Fruit fly (Drosophila melanogaster): ENCODE data around the gene hh.

hh gene

DNA sequence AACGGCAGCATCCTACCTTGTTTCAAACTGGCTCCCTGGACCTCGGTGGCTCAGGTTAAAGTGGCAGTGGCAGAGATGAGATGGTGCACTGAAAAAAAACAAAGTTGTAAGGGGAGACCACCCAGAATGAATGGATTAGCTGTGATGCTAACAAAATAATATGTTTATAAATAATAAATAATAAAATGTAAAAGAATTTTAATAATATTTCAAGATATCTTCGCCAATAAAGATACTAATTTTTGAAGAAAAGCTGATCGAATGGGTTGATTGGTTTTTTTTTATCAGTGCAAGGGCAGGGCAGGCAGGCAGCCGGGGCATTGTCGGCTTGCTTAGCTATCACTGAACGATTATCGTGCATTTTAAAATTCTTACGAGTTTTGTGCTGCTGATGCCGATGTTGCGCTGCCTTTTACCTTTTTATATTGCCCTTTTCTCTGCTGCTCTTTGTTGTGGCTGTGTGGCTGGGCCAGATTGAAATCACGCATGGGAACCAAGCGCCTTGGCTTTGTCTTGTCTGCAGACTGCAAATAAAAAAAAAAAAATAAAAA lies 7.4 kb upstream of the hh start (continued):
- TF ChIP-seq ato (GFP tag; IDR thresholded peaks at IDR 0.05; ENCODE audit: partially characterized antibody) (no peak), peb (GFP tag; IDR thresholded peaks at IDR 0.05) (no peak), CG10654 (GFP tag; optimal IDR thresholded peaks at IDR 0.05) (no peak), Adf1 (GFP tag; IDR thresholded peaks at IDR 0.05) (no peak), Mes4 (GFP tag; optimal IDR thresholded peaks at IDR 0.05) (no peak), CG9437 (GFP tag; optimal IDR thresholded peaks at IDR 0.05) (no peak), C15 (GFP tag; IDR thresholded peaks at IDR 0.05) (no peak), kah (GFP tag; optimal IDR thresholded peaks at IDR 0.05) (no peak), emc (GFP tag; optimal IDR thresholded peaks at IDR 0.05) (no peak), amos (GFP tag; IDR thresholded peaks at IDR 0.05; ENCODE audit: partially characterized antibody) (no peak), Opbp (GFP tag; IDR thresholded peaks at IDR 0.05; ENCODE audit: partially characterized antibody) (no peak), zfh1 (GFP tag; IDR thresholded peaks at IDR 0.05) (0 out of 3 replicates have a peak, but pooled peaks have one; percentile 8), CG15514 (GFP tag; optimal IDR thresholded peaks at IDR 0.05) (no peak), CG12744 (GFP tag; optimal IDR thresholded peaks at IDR 0.05) (no peak), CG2712 (tag; optimal IDR thresholded peaks at IDR 0.05) (peak; percentile 73), CG18619 (GFP tag; optimal IDR thresholded peaks at IDR 0.05) (no peak), pzg (GFP tag; optimal IDR thresholded peaks at IDR 0.05) (no peak), bsh (GFP tag; optimal IDR thresholded peaks at IDR 0.05) (peak; percentile 62 to 65), CG8281 (tag; optimal IDR thresholded peaks at IDR 0.05) (no peak), CG10209 (GFP tag; optimal IDR thresholded peaks at IDR 0.05) (peak; percentile 28), tap (tag; optimal IDR thresholded peaks at IDR 0.05) (no peak), Nf-YC (tag; optimal IDR thresholded peaks at IDR 0.05) (no peak), CG12391 (tag; optimal IDR thresholded peaks at IDR 0.05) (peak; percentile 63), CG7556 (GFP tag; optimal IDR thresholded peaks at IDR 0.05) (peak; percentile 47), Ada2b (GFP tag; IDR thresholded peaks at IDR 0.05) (no peak), Lpt (GFP tag; optimal IDR thresholded peaks at IDR 0.05) (no peak), Hsf (GFP tag; optimal IDR thresholded peaks at IDR 0.05) (no peak), mam (GFP tag; optimal IDR thresholded peaks at IDR 0.05) (no peak), tx (GFP tag; optimal IDR thresholded peaks at IDR 0.05) (no peak), MBD-R2 (GFP tag; IDR thresholded peaks at IDR 0.05) (no peak), mld (GFP tag; IDR thresholded peaks at IDR 0.05; ENCODE audit: partially characterized antibody) (no peak), so (GFP tag; IDR thresholded peaks at IDR 0.05) (0 out of 3 replicates have a peak, but pooled peaks have one; percentile 20), CG2875 (GFP tag; optimal IDR thresholded peaks at IDR 0.05) (peak; percentile 40), CG13624 (GFP tag; optimal IDR thresholded peaks at IDR 0.05) (no peak), CG3281 (GFP tag; optimal IDR thresholded peaks at IDR 0.05) (no peak), HLH4C (GFP tag; IDR thresholded peaks at IDR 0.05; ENCODE audit: partially characterized antibody) (no peak), gem (tag; optimal IDR thresholded peaks at IDR 0.05) (peak; percentile 64), ranshi (GFP tag; IDR thresholded peaks at IDR 0.05) (no peak), Chrac-16 (GFP tag; optimal IDR thresholded peaks at IDR 0.05) (no peak), B-H2 (GFP tag; optimal IDR thresholded peaks at IDR 0.05) (no peak), odd (GFP tag; optimal IDR thresholded peaks at IDR 0.05) (peak; percentile 31), fd96Cb (tag; optimal IDR thresholded peaks at IDR 0.05) (peak; percentile 33), CG12219 (GFP tag; optimal IDR thresholded peaks at IDR 0.05) (no peak), CG4820 (GFP tag; optimal IDR thresholded peaks at IDR 0.05) (no peak), CG11560 (tag; IDR thresholded peaks at IDR 0.05) (no peak), cato (GFP tag; optimal IDR thresholded peaks at IDR 0.05; ENCODE audit: borderline replicate concordance) (no peak), Spps (tag; optimal IDR thresholded peaks at IDR 0.05) (peak; percentile 35), CG13894 (tag; optimal IDR thresholded peaks at IDR 0.05) (no peak), sisA (GFP tag; IDR thresholded peaks at IDR 0.05) (no peak), Vsx1 (GFP tag; optimal IDR thresholded peaks at IDR 0.05) (no peak)

Data from whole organism, embryonic.